Fruit fly (Drosophila melanogaster): ENCODE data around the gene Mcm6.

dm6 chrX:6700263-6700989 lies 26.2 kb downstream of the Mcm6 start:
- no peak for TF ChIP-seq pan (optimal IDR thresholded peaks at IDR 0.05)
- TF ChIP-seq Dll (optimal IDR thresholded peaks at IDR 0.05) = no peak
- TF ChIP-seq usp (GFP tag; optimal IDR thresholded peaks at IDR 0.05) = no peak
- no peak for TF ChIP-seq CG8478 (optimal IDR thresholded peaks at IDR 0.05)

All from whole organism.